Fruit fly (Drosophila melanogaster): ENCODE data around the gene Or85a.

DNA sequence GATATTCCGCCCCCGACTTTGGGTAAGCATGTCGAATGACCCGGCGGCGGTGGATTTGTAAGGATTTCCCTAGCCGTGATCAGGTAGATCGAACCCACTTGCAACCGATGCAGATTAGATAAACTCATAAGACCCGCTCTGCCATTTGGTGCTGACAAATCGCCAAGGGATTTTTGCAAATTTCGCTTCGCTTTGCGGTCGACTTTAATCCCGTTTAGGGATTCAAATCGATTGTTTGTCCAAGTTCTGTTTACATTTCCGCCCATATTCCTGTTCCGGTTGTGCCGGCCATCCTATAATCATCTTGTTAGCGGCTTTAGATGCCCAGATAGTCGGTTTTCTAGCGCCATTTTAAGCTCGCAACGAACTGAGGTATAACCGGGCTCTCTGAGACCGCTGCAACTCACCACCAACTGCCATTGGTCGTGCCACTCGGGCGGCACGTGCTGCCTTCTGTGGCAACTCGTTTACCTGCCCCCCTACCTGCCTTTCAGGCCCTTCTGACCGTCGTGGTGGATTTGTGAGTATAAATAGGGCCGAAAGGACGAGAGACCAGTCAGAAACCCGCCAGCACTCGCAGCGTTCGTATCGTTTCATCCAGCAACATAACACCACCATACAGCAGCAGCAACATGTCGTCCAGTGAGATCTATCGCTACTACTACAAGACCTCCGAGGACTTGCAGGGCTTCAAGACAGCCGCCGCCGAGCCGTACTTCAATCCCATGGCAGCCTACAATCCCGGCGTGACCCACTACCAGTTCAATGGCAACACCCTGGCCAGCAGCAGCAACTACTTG lies 43.9 kb upstream of the Or85a start, which contains the start of gene ato:
- TF ChIP-seq psq (optimal IDR thresholded peaks at IDR 0.05) (no peak), pan (optimal IDR thresholded peaks at IDR 0.05) (no peak), CG8478 (optimal IDR thresholded peaks at IDR 0.05) (no peak), EcR (GFP tag; optimal IDR thresholded peaks at IDR 0.05) (no peak), Dll (optimal IDR thresholded peaks at IDR 0.05) (no peak)
